Fruit fly (Drosophila melanogaster) whole organism, wandering third instar larva: Measurements from ENCODE around the gene CanA-14F.
A peak's percentile ranks its signal among the peaks of the same experiment; 100 is the strongest.

Experiments
- Abd-B ChIP-seq: fragments of >200 bp; optimal IDR thresholded peaks from 2 replicates; lab custom pipeline; 2017; ENCODE audit warnings: missing biosample characterization, missing genetic modification characterization
- Dfd ChIP-seq: fragments of >200 bp; optimal IDR thresholded peaks from 2 replicates; lab custom pipeline; 2017; ENCODE audit warnings: missing biosample characterization, missing genetic modification characterization
- GATAd ChIP-seq: sonication (Bioruptor generic); optimal IDR thresholded peaks from 2 replicates; lab custom pipeline; 2016; ENCODE audit warnings: missing biosample characterization, missing genetic modification characterization
- Hr78 ChIP-seq: fragments of >200 bp; optimal IDR thresholded peaks from 2 replicates; lab custom pipeline; 2017; ENCODE audit warnings: missing biosample characterization, missing genetic modification characterization
- OdsH ChIP-seq: fragments of 200-800 bp; sonication (Bioruptor generic); optimal IDR thresholded peaks from 2 replicates; lab custom pipeline; 2016; ENCODE audit warnings: missing biosample characterization, mild to moderate bottlenecking, missing genetic modification characterization
- Rel ChIP-seq, 2 experiments: fragments of 200-800 bp; sonication (Bioruptor generic) in 1 of 2; optimal IDR thresholded peaks; 2 replicates in 1 of 2; 3 replicates in 1 of 2; lab custom pipeline; 2016 to 2019; ENCODE audit warnings: mild to moderate bottlenecking in 2 of 2, missing biosample characterization in 2 of 2, missing genetic modification characterization in 2 of 2, moderate library complexity in 1 of 2
- foxo ChIP-seq, 2 experiments: fragments of 200-800 bp; sonication (Bioruptor generic); optimal IDR thresholded peaks; 2 replicates in 1 of 2; 3 replicates in 1 of 2; lab custom pipeline; 2016 to 2017; ENCODE audit warnings: missing biosample characterization in 2 of 2, missing genetic modification characterization in 2 of 2
- lola ChIP-seq: fragments of >200 bp; optimal IDR thresholded peaks from 2 replicates; lab custom pipeline; 2017; ENCODE audit warnings: missing biosample characterization, missing genetic modification characterization
- psq ChIP-seq: fragments of 200-800 bp; sonication (Bioruptor generic); optimal IDR thresholded peaks from 3 replicates; lab custom pipeline; 2017; ENCODE audit warnings: missing biosample characterization, mild to moderate bottlenecking, missing genetic modification characterization, moderate library complexity
- tai ChIP-seq: sonication (Bioruptor generic); optimal IDR thresholded peaks from 2 replicates; lab custom pipeline; 2016; ENCODE audit warnings: missing biosample characterization, missing genetic modification characterization

DNA sequence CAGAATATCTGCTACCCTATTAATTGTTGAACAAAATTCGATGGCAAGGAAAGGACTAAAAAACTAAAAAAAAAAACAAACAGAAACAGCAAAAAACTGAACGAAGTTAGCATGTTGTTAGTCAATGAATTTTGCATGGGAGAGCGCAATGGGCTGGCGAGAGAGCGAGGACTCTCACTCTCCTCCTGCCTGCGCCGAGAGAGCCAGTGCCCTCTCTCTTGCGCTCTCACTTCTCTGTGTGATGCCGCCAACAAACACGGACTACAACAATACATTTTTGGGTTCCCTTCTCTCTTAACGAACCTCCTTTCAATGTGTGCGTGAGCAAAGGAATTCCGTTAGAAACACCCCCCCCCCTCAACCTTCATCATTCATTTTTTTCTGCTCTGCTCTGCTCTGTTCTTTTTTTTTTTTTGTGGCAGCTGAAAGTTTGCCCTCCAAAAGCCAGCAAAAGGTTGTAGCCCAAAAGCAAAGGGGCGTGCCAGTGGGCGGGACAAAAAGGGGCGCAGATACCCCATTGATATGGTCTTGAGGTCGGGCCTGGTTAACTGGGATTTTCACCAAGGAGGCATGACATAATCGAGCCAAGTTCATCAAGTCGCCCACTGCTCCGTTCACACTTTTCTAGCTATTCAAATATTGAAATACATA lies 60.8 kb downstream of the CanA-14F start:
- peak; percentile 55 for TF ChIP-seq Dfd (GFP tag; lab: Kevin White, UChicago)
- TF ChIP-seq Hr78 (GFP tag; lab: Kevin White, UChicago), result no peak
- TF ChIP-seq OdsH (GFP tag; lab: Kevin White, UChicago), result no peak
- TF ChIP-seq lola (GFP tag; lab: Kevin White, UChicago), result no peak
- TF ChIP-seq psq (GFP tag; lab: Kevin White, UChicago), result no peak
- no peak for TF ChIP-seq Abd-B
- TF ChIP-seq foxo (GFP tag; optimal IDR thresholded peaks at IDR 0.05; lab: Kevin White, UChicago), result no peak
- TF ChIP-seq GATAd (GFP tag; lab: Kevin White, UChicago), result no peak
- no peak for TF ChIP-seq Rel (GFP tag; optimal IDR thresholded peaks at IDR 0.05; lab: Kevin White, UChicago)
- no peak for TF ChIP-seq Rel (tag; optimal IDR thresholded peaks at IDR 0.05; lab: Kevin White, UChicago)
- TF ChIP-seq tai (GFP tag; lab: Kevin White, UChicago), result no peak
